Fruit fly (Drosophila melanogaster) whole organism, embryonic: ENCODE data around the gene CG8564.
A peak's percentile ranks its signal among the peaks of the same experiment; 100 is the strongest.

Source experiments
- Asciz ChIP-seq: fragments of 200-800 bp; sonication (Bioruptor generic); optimal IDR thresholded peaks from 2 replicates; lab custom pipeline; 2017; ENCODE audit warnings: missing biosample characterization, mild to moderate bottlenecking, missing genetic modification characterization, missing genetic modification reagents
- Awh ChIP-seq: fragments of 200-800 bp; sonication (Bioruptor generic); IDR thresholded peaks from 2 replicates; pipeline ENCODE4, ENCODE4 v1.3.6; 2022; ENCODE audit warnings: missing biosample characterization, missing genetic modification characterization
- Bgb ChIP-seq: fragments of 200-800 bp; sonication (Bioruptor generic); IDR thresholded peaks from 2 replicates; pipeline ENCODE4 v1.3.6; 2022; ENCODE audit warnings: missing biosample characterization, missing genetic modification characterization; ENCODE audit not compliant: partially characterized antibody
- CG10274 ChIP-seq: fragments of 200-800 bp; sonication (Bioruptor generic); optimal IDR thresholded peaks from 3 replicates; lab custom pipeline; 2017; ENCODE audit warnings: missing biosample characterization, mild to moderate bottlenecking, missing genetic modification characterization
- CG13287 ChIP-seq: fragments of 200-800 bp; sonication (Bioruptor generic); IDR thresholded peaks from 2 replicates; pipeline ENCODE4 v1.3.6; 2022; ENCODE audit warnings: missing biosample characterization, missing genetic modification characterization; ENCODE audit not compliant: partially characterized antibody
- CG14710 ChIP-seq: fragments of 200-800 bp; sonication (Bioruptor generic); optimal IDR thresholded peaks from 3 replicates; lab custom pipeline; 2019; ENCODE audit warnings: missing biosample characterization, mild to moderate bottlenecking, missing genetic modification characterization, moderate library complexity
- CG15011 ChIP-seq: fragments of 200-800 bp; sonication (Bioruptor generic); optimal IDR thresholded peaks from 3 replicates; lab custom pipeline; 2018; ENCODE audit warnings: missing biosample characterization, mild to moderate bottlenecking, missing genetic modification characterization
- CG17568 ChIP-seq: fragments of 200-800 bp; sonication (Bioruptor generic); optimal IDR thresholded peaks from 2 replicates; lab custom pipeline; 2018; ENCODE audit warnings: missing biosample characterization, mild to moderate bottlenecking, missing genetic modification characterization, moderate library complexity
- CG17829 ChIP-seq: fragments of 200-800 bp; optimal IDR thresholded peaks from 2 replicates; lab custom pipeline; 2019; ENCODE audit warnings: missing biosample characterization, mild to moderate bottlenecking, missing genetic modification characterization, moderate library complexity
- CG1832 ChIP-seq: fragments of 200-800 bp; sonication (Bioruptor generic); optimal IDR thresholded peaks from 2 replicates; lab custom pipeline; 2017; ENCODE audit warnings: missing biosample characterization, mild to moderate bottlenecking, missing genetic modification characterization, inconsistent platforms
- CG18764 ChIP-seq: fragments of 200-800 bp; sonication (Bioruptor generic); optimal IDR thresholded peaks from 3 replicates; lab custom pipeline; 2016; ENCODE audit warnings: missing biosample characterization, missing genetic modification characterization
- CG33213 ChIP-seq: fragments of 200-800 bp; sonication (Bioruptor generic); optimal IDR thresholded peaks from 3 replicates; lab custom pipeline; 2016; ENCODE audit warnings: missing biosample characterization, missing genetic modification characterization
- CG5245 ChIP-seq: fragments of 200-800 bp; sonication (Bioruptor generic); optimal IDR thresholded peaks from 3 replicates; lab custom pipeline; 2016; ENCODE audit warnings: missing biosample characterization, missing genetic modification characterization
- CG6683 ChIP-seq: fragments of 200-800 bp; sonication (Bioruptor generic); optimal IDR thresholded peaks from 2 replicates; lab custom pipeline; 2017; ENCODE audit warnings: missing biosample characterization, mild to moderate bottlenecking, missing genetic modification characterization, missing genetic modification reagents
- CG6791 ChIP-seq: fragments of 200-800 bp; sonication (Bioruptor generic); IDR thresholded peaks from 3 replicates; pipeline ENCODE4 v1.3.6; 2022; ENCODE audit warnings: missing biosample characterization, missing genetic modification characterization; ENCODE audit not compliant: partially characterized antibody
- CG7372 ChIP-seq: fragments of 200-800 bp; sonication (Bioruptor generic); IDR thresholded peaks from 2 replicates; pipeline ENCODE4 v1.3.6; 2022; ENCODE audit warnings: missing biosample characterization, missing genetic modification characterization
- CG8281 ChIP-seq: fragments of 200-800 bp; sonication (Bioruptor generic); optimal IDR thresholded peaks from 2 replicates; lab custom pipeline; 2018; ENCODE audit warnings: missing biosample characterization, mild to moderate bottlenecking, missing genetic modification characterization, moderate library complexity
- CG9609 ChIP-seq: fragments of 200-800 bp; sonication (Bioruptor generic); optimal IDR thresholded peaks from 3 replicates; lab custom pipeline; 2016; ENCODE audit warnings: missing biosample characterization, missing genetic modification characterization
- Dref ChIP-seq: fragments of 200-800 bp; sonication (Bioruptor generic); IDR thresholded peaks from 2 replicates; pipeline ENCODE4 v1.3.6; 2022; ENCODE audit warnings: missing biosample characterization, missing genetic modification characterization
- Hey ChIP-seq: fragments of 200-800 bp; sonication (Bioruptor generic); optimal IDR thresholded peaks from 3 replicates; lab custom pipeline; 2018; ENCODE audit warnings: missing biosample characterization, mild to moderate bottlenecking, missing genetic modification characterization
- HmgZ ChIP-seq: fragments of 200-800 bp; sonication (Bioruptor generic); optimal IDR thresholded peaks from 2 replicates; lab custom pipeline; 2018; ENCODE audit warnings: missing biosample characterization, mild to moderate bottlenecking, missing genetic modification characterization
- Hr51 ChIP-seq, 2 experiments: fragments of 200-800 bp; sonication (Bioruptor generic); optimal IDR thresholded peaks; 2 replicates in 1 of 2; 3 replicates in 1 of 2; lab custom pipeline; 2016 to 2018; ENCODE audit warnings: missing biosample characterization in 2 of 2, missing genetic modification characterization in 2 of 2, mild to moderate bottlenecking in 1 of 2, moderate library complexity in 1 of 2
- Poxn ChIP-seq: fragments of 200-800 bp; sonication (Bioruptor generic); IDR thresholded peaks from 2 replicates; pipeline ENCODE4 v1.3.6; 2022; ENCODE audit warnings: missing biosample characterization, missing genetic modification characterization
- Scr ChIP-seq: fragments of 200-800 bp; sonication (Bioruptor generic); IDR thresholded peaks from 2 replicates; pipeline ENCODE4 v1.3.6; 2022; ENCODE audit warnings: missing biosample characterization, missing genetic modification characterization; ENCODE audit not compliant: partially characterized antibody
- Sin3A ChIP-seq: fragments of >200 bp; optimal IDR thresholded peaks from 2 replicates; lab custom pipeline; 2018
- Stat92E ChIP-seq, 3 experiments: fragments of >200 bp in 2 of 3; fragments of 200-800 bp in 1 of 3; sonication (Bioruptor generic) in 1 of 3; optimal IDR thresholded peaks; 2 replicates each; lab custom pipeline; 2017 to 2019; ENCODE audit warnings: missing biosample characterization in 3 of 3, missing genetic modification characterization in 3 of 3, mild to moderate bottlenecking in 1 of 3, moderate library complexity in 1 of 3
- YL-1 ChIP-seq: fragments of 200-800 bp; sonication (Bioruptor generic); optimal IDR thresholded peaks from 3 replicates; lab custom pipeline; 2017; ENCODE audit warnings: missing biosample characterization, mild to moderate bottlenecking, missing genetic modification characterization
- al ChIP-seq: fragments of 200-800 bp; sonication (Bioruptor generic); IDR thresholded peaks from 2 replicates; pipeline ENCODE4 v1.3.6; 2022; ENCODE audit warnings: missing biosample characterization, missing genetic modification characterization
- corto ChIP-seq: fragments of 200-800 bp; sonication (Bioruptor generic); optimal IDR thresholded peaks from 2 replicates; lab custom pipeline; 2016; ENCODE audit warnings: missing biosample characterization, mild to moderate bottlenecking, missing genetic modification characterization, moderate library complexity
- croc ChIP-seq: fragments of 200-800 bp; sonication (Bioruptor generic); conservative IDR thresholded peaks from 3 replicates; pipeline ENCODE4 v1.3.6; 2022; ENCODE audit warnings: missing biosample characterization, missing genetic modification characterization
- dan ChIP-seq: fragments of 200-800 bp; sonication (Bioruptor generic); IDR thresholded peaks from 2 replicates; pipeline ENCODE4 v1.3.6; 2022; ENCODE audit warnings: missing biosample characterization, missing genetic modification characterization
- ewg ChIP-seq: fragments of 200-800 bp; sonication (Bioruptor generic); optimal IDR thresholded peaks from 3 replicates; lab custom pipeline; 2017; ENCODE audit warnings: mild to moderate bottlenecking, missing biosample characterization, missing genetic modification reagents, missing genetic modification characterization
- gcm ChIP-seq: fragments of 200-800 bp; sonication (Bioruptor generic); optimal IDR thresholded peaks from 2 replicates; lab custom pipeline; 2019; ENCODE audit warnings: missing biosample characterization, mild to moderate bottlenecking, missing genetic modification characterization, moderate library complexity
- gfzf ChIP-seq: fragments of 200-800 bp; sonication (Bioruptor generic); optimal IDR thresholded peaks from 2 replicates; lab custom pipeline; 2016; ENCODE audit warnings: missing biosample characterization, mild to moderate bottlenecking, missing genetic modification characterization, moderate library complexity
- ham ChIP-seq: fragments of 200-800 bp; sonication (Bioruptor generic); IDR thresholded peaks from 2 replicates; pipeline ENCODE4 v1.3.6; 2022; ENCODE audit warnings: missing biosample characterization, missing genetic modification characterization
- kay ChIP-seq: fragments of 200-800 bp; sonication (Bioruptor generic); optimal IDR thresholded peaks from 2 replicates; lab custom pipeline; 2016; ENCODE audit warnings: missing biosample characterization, missing genetic modification characterization
- pb ChIP-seq: fragments of 200-800 bp; sonication (Bioruptor generic); optimal IDR thresholded peaks from 3 replicates; lab custom pipeline; 2016; ENCODE audit warnings: missing biosample characterization, missing genetic modification characterization
- pfk ChIP-seq: fragments of 200-800 bp; sonication (Bioruptor generic); optimal IDR thresholded peaks from 2 replicates; lab custom pipeline; 2018; ENCODE audit warnings: missing biosample characterization, mild to moderate bottlenecking, missing genetic modification characterization, moderate library complexity
- pum ChIP-seq: fragments of 200-800 bp; sonication (Bioruptor generic); optimal IDR thresholded peaks from 2 replicates; lab custom pipeline; 2016; ENCODE audit warnings: missing biosample characterization, missing genetic modification characterization
- rib ChIP-seq: fragments of 200-800 bp; sonication (Bioruptor generic); IDR thresholded peaks from 2 replicates; pipeline ENCODE4 v1.3.6; 2022; ENCODE audit warnings: missing biosample characterization, missing genetic modification characterization
- run ChIP-seq: fragments of 200-800 bp; sonication (Bioruptor generic); optimal IDR thresholded peaks from 3 replicates; lab custom pipeline; 2018; ENCODE audit warnings: missing biosample characterization, mild to moderate bottlenecking, missing genetic modification characterization
- schlank ChIP-seq: fragments of 200-800 bp; sonication (Bioruptor generic); optimal IDR thresholded peaks from 2 replicates; lab custom pipeline; 2018; ENCODE audit warnings: missing biosample characterization, mild to moderate bottlenecking, missing genetic modification characterization
- sqz ChIP-seq: fragments of 200-800 bp; sonication (Bioruptor generic); optimal IDR thresholded peaks from 3 replicates; lab custom pipeline; 2018; ENCODE audit warnings: missing biosample characterization, mild to moderate bottlenecking, missing genetic modification characterization
- ssp ChIP-seq: fragments of 200-800 bp; sonication (Bioruptor generic); IDR thresholded peaks from 2 replicates; pipeline ENCODE4 v1.3.6; 2022; ENCODE audit warnings: missing biosample characterization, missing genetic modification characterization
- tio ChIP-seq: fragments of 200-800 bp; sonication (Bioruptor generic); optimal IDR thresholded peaks from 2 replicates; lab custom pipeline; 2017; ENCODE audit warnings: missing biosample characterization, missing genetic modification characterization, inconsistent platforms
- tx ChIP-seq: fragments of 200-800 bp; sonication (Bioruptor generic); optimal IDR thresholded peaks from 2 replicates; lab custom pipeline; 2016; ENCODE audit warnings: missing biosample characterization, missing genetic modification characterization
- usp ChIP-seq: fragments of >200 bp; optimal IDR thresholded peaks from 2 replicates; lab custom pipeline; 2017; ENCODE audit warnings: missing biosample characterization, missing genetic modification characterization
- vfl ChIP-seq: fragments of 200-800 bp; sonication (Bioruptor generic); optimal IDR thresholded peaks from 2 replicates; lab custom pipeline; 2016; ENCODE audit warnings: missing biosample characterization, missing genetic modification characterization
- vnd ChIP-seq: fragments of 200-800 bp; sonication (Bioruptor generic); IDR thresholded peaks from 3 replicates; pipeline ENCODE4 v1.3.6; 2022; ENCODE audit warnings: missing biosample characterization, missing genetic modification characterization; ENCODE audit not compliant: partially characterized antibody
- vvl ChIP-seq: fragments of 200-800 bp; sonication (Bioruptor generic); IDR thresholded peaks from 2 replicates; pipeline ENCODE4 v1.3.6; 2022; ENCODE audit warnings: missing biosample characterization, missing genetic modification characterization

The CG8564 gene

dm6 chr3L:7370231-7370882 lies 17.4 kb downstream of the CG8564 start (continued):
- TF ChIP-seq Hr51 (GFP tag; optimal IDR thresholded peaks at IDR 0.05; lab: Kevin White, UChicago) (no peak), Awh (GFP tag; lab: Robert Waterston, UW) (no peak), corto (no peak), CG17568 (GFP tag; lab: Kevin White, UChicago) (no peak), gfzf (GFP tag; lab: Kevin White, UChicago) (no peak), CG13287 (peak; percentile 21; the same call in 1 of the 2 replicates), HmgZ (tag; lab: Kevin White, UChicago) (no peak), Poxn (GFP tag; lab: Robert Waterston, UW) (no peak), CG8281 (tag; lab: Kevin White, UChicago) (no peak), Scr (GFP tag; lab: Robert Waterston, UW) (no peak), CG14710 (tag; lab: Kevin White, UChicago) (no peak), dan (GFP tag; lab: Robert Waterston, UW) (no peak), CG6791 (GFP tag; lab: Robert Waterston, UW) (0 out of 3 replicates have a peak, but pooled peaks have one; percentile 26), ham (GFP tag; lab: Robert Waterston, UW) (no peak), pum (GFP tag; lab: Kevin White, UChicago) (no peak), Asciz (no peak), Hey (tag; lab: Kevin White, UChicago) (no peak), CG9609 (no peak), CG10274 (GFP tag; lab: Kevin White, UChicago) (no peak), ssp (GFP tag; lab: Robert Waterston, UW) (no peak), CG1832 (peak; percentile 58), CG5245 (no peak), tx (GFP tag; lab: Kevin White, UChicago) (no peak), vfl (GFP tag; lab: Kevin White, UChicago) (no peak), Stat92E (GFP tag; optimal IDR thresholded peaks at IDR 0.05; lab: Kevin White, UChicago) (no peak), YL-1 (GFP tag; lab: Kevin White, UChicago) (peak; percentile 93), usp (GFP tag; lab: Kevin White, UChicago) (no peak), pfk (GFP tag; lab: Kevin White, UChicago) (peak; percentile 21), CG18764 (GFP tag; lab: Kevin White, UChicago) (no peak), CG6683 (no peak), sqz (GFP tag; lab: Kevin White, UChicago) (peak; percentile 31), vvl (GFP tag; lab: Robert Waterston, UW) (0 out of 2 replicates have a peak, but pooled peaks have one; percentile 37), tio (GFP tag; lab: Kevin White, UChicago) (no peak), schlank (tag; lab: Kevin White, UChicago) (no peak), rib (GFP tag; lab: Robert Waterston, UW) (no peak), ewg (GFP tag; lab: Kevin White, UChicago) (no peak), al (GFP tag; lab: Robert Waterston, UW) (no peak), croc (no peak), gcm (GFP tag; lab: Kevin White, UChicago) (peak; percentile 15), kay (GFP tag; lab: Kevin White, UChicago) (no peak), Sin3A (lab: Kevin White, UChicago) (peak; percentile 9), CG17829 (tag; lab: Kevin White, UChicago) (peak; percentile 19), run (tag; lab: Kevin White, UChicago) (peak; percentile 88), pb (no peak), vnd (GFP tag; lab: Robert Waterston, UW) (no peak), CG7372 (no peak), CG15011 (GFP tag; lab: Kevin White, UChicago) (no peak), CG33213 (no peak), Bgb (GFP tag; lab: Robert Waterston, UW) (peak; percentile 14; the same call in 1 of the 2 replicates), Dref (GFP tag; lab: Robert Waterston, UW) (no peak)
